Worm (Caenorhabditis elegans): ENCODE results near the gene ncx-1.

DNA sequence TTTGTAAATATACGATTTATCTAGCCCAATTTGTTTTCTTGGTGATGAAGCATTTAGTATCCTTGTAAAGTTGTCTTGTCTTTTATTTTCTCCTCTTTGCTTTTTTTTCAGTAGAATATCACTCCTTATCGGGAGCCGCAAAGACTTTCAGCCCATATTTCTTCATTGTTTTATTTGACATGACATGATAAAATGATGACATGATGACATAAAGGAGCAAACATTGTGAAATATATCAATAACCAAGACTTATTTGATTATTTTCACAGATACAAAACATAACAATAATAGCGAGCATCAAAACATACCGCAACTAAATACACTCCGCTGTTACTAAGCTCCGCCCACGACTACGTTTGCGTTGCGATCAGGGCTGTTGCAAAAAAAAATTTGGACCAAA is 45.3 kb upstream of the ncx-1 start:
- TF ChIP-seq nhr-237 (tag; optimal IDR thresholded peaks at IDR 0.05): no peak
- TF ChIP-seq nhr-76 (tag; optimal IDR thresholded peaks at IDR 0.05): no peak
- TF ChIP-seq lin-13 (tag; optimal IDR thresholded peaks at IDR 0.05): no peak
- no peak for TF ChIP-seq nhr-12 (tag; optimal IDR thresholded peaks at IDR 0.05)
- TF ChIP-seq hlh-1 (tag; optimal IDR thresholded peaks at IDR 0.05): no peak
- no peak for TF ChIP-seq nhr-28 (tag; optimal IDR thresholded peaks at IDR 0.05)

Measured in whole organism, mixed stage, embryonic.